Worm (Caenorhabditis elegans) whole organism, young adult: Measurements from ENCODE around the gene F54H5.3.

Experiments used
- D2030.7 ChIP-seq: fragments of 200-800 bp; sonication (Bioruptor generic); IDR thresholded peaks from 2 replicates; pipeline ENCODE4 v1.3.6; 2022; ENCODE audit warnings: missing genetic modification reagents, missing genetic modification characterization, missing compliant biosample characterization
- Y67H2A.10 ChIP-seq: fragments of 200-800 bp; sonication (Bioruptor generic); conservative IDR thresholded peaks from 2 replicates; pipeline ENCODE4 v1.3.6; 2022; ENCODE audit warnings: missing genetic modification reagents, missing genetic modification characterization, missing compliant biosample characterization
- ceh-79 ChIP-seq: sonication (generic microtip); optimal IDR thresholded peaks from 2 replicates; lab custom pipeline; 2017; ENCODE audit warnings: mild to moderate bottlenecking, missing genetic modification characterization, missing compliant biosample characterization
- unc-62 ChIP-seq: fragments of 150-350 bp; optimal IDR thresholded peaks from 2 replicates; lab custom pipeline; 2014; ENCODE audit warnings: missing biosample characterization, missing genetic modification reagents, missing genetic modification characterization

- TF ChIP-seq ceh-79 (no peak), Y67H2A.10 (GFP tag; lab: Robert Waterston, UW) (no peak), unc-62 (no peak), D2030.7 (GFP tag; lab: Robert Waterston, UW) (no peak)
Measured at ce11 chrII:6649026-6649425, 27.0 kb downstream of the F54H5.3 start, which contains the start of gene oig-8.
